Worm (Caenorhabditis elegans): ENCODE measurements around the gene T22F7.4.

- TF ChIP-seq fos-1 (tag; optimal IDR thresholded peaks at IDR 0.05) (no peak), unc-130 (tag; optimal IDR thresholded peaks at IDR 0.05) (no peak), ztf-11 (tag; optimal IDR thresholded peaks at IDR 0.05) (no peak), mef-2 (tag; optimal IDR thresholded peaks at IDR 0.05) (no peak), elt-3 (tag; optimal IDR thresholded peaks at IDR 0.05) (no peak), alr-1 (tag; optimal IDR thresholded peaks at IDR 0.05; ENCODE audit: borderline replicate concordance) (no peak), nhr-28 (tag; optimal IDR thresholded peaks at IDR 0.05) (no peak), snu-23 (GFP tag; optimal IDR thresholded peaks at IDR 0.05) (peak; percentile 70), pqm-1 (tag; optimal IDR thresholded peaks at IDR 0.05) (no peak), zag-1 (tag; optimal IDR thresholded peaks at IDR 0.05) (no peak), unc-98 (GFP tag; IDR thresholded peaks at IDR 0.05) (no peak), sox-4 (tag; optimal IDR thresholded peaks at IDR 0.05) (no peak), ceh-82 (tag; optimal IDR thresholded peaks at IDR 0.05) (peak in 1 of 3 experiments; percentile 24)
These were observed 32.1 kb upstream of the T22F7.4 start for ce11 chrIII:558832-559231.
